Fruit fly (Drosophila melanogaster) whole organism, prepupa: ENCODE measurements around the gene pip.

ENCODE experiments used
- CG11762 ChIP-seq: fragments of 200-800 bp; sonication (Bioruptor generic); optimal IDR thresholded peaks from 3 replicates; lab custom pipeline; 2016; ENCODE audit warnings: missing biosample characterization, missing genetic modification characterization; ENCODE audit not compliant: insufficient read depth
- CG8632 ChIP-seq: fragments of 200-800 bp; sonication (Bioruptor generic); optimal IDR thresholded peaks from 3 replicates; lab custom pipeline; 2016; ENCODE audit warnings: missing biosample characterization, missing genetic modification characterization
- Eip78C ChIP-seq: fragments of 200-800 bp; sonication (Bioruptor generic); peaks from one replicate; lab custom pipeline; 2016; ENCODE audit warnings: missing biosample characterization, missing genetic modification characterization
- Ets96B ChIP-seq: fragments of 200-800 bp; optimal IDR thresholded peaks from 2 replicates; lab custom pipeline; 2019; ENCODE audit warnings: missing biosample characterization, mild to moderate bottlenecking, missing genetic modification characterization, moderate library complexity
- Met ChIP-seq: fragments of 200-800 bp; sonication (Bioruptor generic); optimal IDR thresholded peaks from 3 replicates; lab custom pipeline; 2016; ENCODE audit warnings: missing biosample characterization, missing genetic modification characterization
- achi ChIP-seq: fragments of 200-800 bp; sonication (Bioruptor generic); optimal IDR thresholded peaks from 3 replicates; lab custom pipeline; 2016; ENCODE audit warnings: missing biosample characterization, missing genetic modification characterization
- cyc ChIP-seq: fragments of 200-800 bp; sonication (Bioruptor generic); optimal IDR thresholded peaks from 3 replicates; lab custom pipeline; 2016; ENCODE audit warnings: missing biosample characterization, missing genetic modification characterization
- dsx ChIP-seq: fragments of 200-800 bp; optimal IDR thresholded peaks from 3 replicates; lab custom pipeline; 2019; ENCODE audit warnings: missing biosample characterization, mild to moderate bottlenecking, missing genetic modification characterization, moderate library complexity; ENCODE audit not compliant: poor library complexity, severe bottlenecking
- eg ChIP-seq: fragments of 200-800 bp; sonication (Bioruptor generic); IDR thresholded peaks from 3 replicates; pipeline ENCODE4 v1.3.6; 2022; ENCODE audit warnings: missing biosample characterization, missing genetic modification characterization
- esn ChIP-seq: fragments of 200-800 bp; sonication (Bioruptor generic); optimal IDR thresholded peaks from 2 replicates; lab custom pipeline; 2016; ENCODE audit warnings: missing biosample characterization, mild to moderate bottlenecking, missing genetic modification characterization, moderate library complexity
- fkh ChIP-seq: fragments of 200-800 bp; sonication (Bioruptor generic); optimal IDR thresholded peaks from 3 replicates; lab custom pipeline; 2017; ENCODE audit warnings: missing biosample characterization, mild to moderate bottlenecking, missing genetic modification characterization, moderate library complexity
- lz ChIP-seq: fragments of 200-800 bp; sonication (Bioruptor generic); optimal IDR thresholded peaks from 3 replicates; lab custom pipeline; 2016; ENCODE audit warnings: missing biosample characterization, missing genetic modification characterization
- net ChIP-seq: fragments of 200-800 bp; sonication (Bioruptor generic); optimal IDR thresholded peaks from 3 replicates; lab custom pipeline; 2016; ENCODE audit warnings: missing biosample characterization, missing genetic modification characterization
- vri ChIP-seq: fragments of 200-800 bp; sonication (Bioruptor generic); optimal IDR thresholded peaks from 3 replicates; lab custom pipeline; 2016; ENCODE audit warnings: missing biosample characterization, mild to moderate bottlenecking, missing genetic modification characterization

DNA sequence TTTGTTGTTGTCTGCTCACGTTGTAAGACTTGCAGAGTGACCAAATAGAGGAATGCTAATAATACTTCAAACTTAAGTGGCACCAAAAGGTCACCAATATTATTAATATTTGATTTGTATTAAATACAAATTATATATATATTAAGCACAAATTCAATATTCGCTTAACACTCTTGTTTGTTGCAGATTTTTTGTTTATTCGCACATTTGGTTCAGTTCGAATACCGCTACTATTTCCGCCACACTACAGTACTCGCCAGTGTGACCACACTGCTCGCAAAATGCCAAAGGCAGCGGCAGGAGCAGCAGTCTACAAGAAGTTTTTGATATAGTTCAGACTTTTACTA lies 73.3 kb downstream of the pip start, which contains the start of gene Max:
- TF ChIP-seq CG11762 (GFP tag; lab: Kevin White, UChicago), result peak; percentile 6
- peak; percentile 60 for TF ChIP-seq dsx (GFP tag; lab: Kevin White, UChicago)
- TF ChIP-seq CG8632 (GFP tag; lab: Kevin White, UChicago), result peak; percentile 37
- peak; percentile 42 for TF ChIP-seq lz (GFP tag; lab: Kevin White, UChicago)
- peak; percentile 23 for TF ChIP-seq cyc
- peak; percentile 51 for TF ChIP-seq Met
- peak; percentile 32 for TF ChIP-seq fkh (GFP tag; lab: Kevin White, UChicago)
- TF ChIP-seq Eip78C (GFP tag; lab: Kevin White, UChicago), result peak; percentile 88
- peak; percentile 67 for TF ChIP-seq achi
- TF ChIP-seq esn (GFP tag; lab: Kevin White, UChicago), result peak; percentile 62
- peak; percentile 82 for TF ChIP-seq eg
- peak; percentile 43 for TF ChIP-seq net
- peak; percentile 51 for TF ChIP-seq Ets96B (tag; lab: Kevin White, UChicago)
- TF ChIP-seq vri (GFP tag; lab: Kevin White, UChicago), result no peak
